Fruit fly (Drosophila melanogaster) whole organism, embryonic: ENCODE measurements around the gene CG4593.

Experiments used
- Ada2b ChIP-seq: fragments of 200-800 bp; sonication (Bioruptor generic); IDR thresholded peaks from 2 replicates; pipeline ENCODE4 v1.3.6; 2022; ENCODE audit warnings: missing biosample characterization, missing genetic modification characterization
- CG10209 ChIP-seq: fragments of 200-800 bp; sonication (Bioruptor generic); optimal IDR thresholded peaks from 3 replicates; lab custom pipeline; 2017; ENCODE audit warnings: missing biosample characterization, mild to moderate bottlenecking, missing genetic modification characterization, missing genetic modification reagents
- CG10979 ChIP-seq: fragments of 200-800 bp; sonication (Bioruptor generic); optimal IDR thresholded peaks from 2 replicates; lab custom pipeline; 2018; ENCODE audit warnings: missing biosample characterization, mild to moderate bottlenecking, missing genetic modification characterization, moderate library complexity
- CG11247 ChIP-seq: fragments of 200-800 bp; sonication (Bioruptor generic); IDR thresholded peaks from 2 replicates; pipeline ENCODE4 v1.3.6; 2022; ENCODE audit warnings: missing biosample characterization, missing genetic modification characterization
- CG11695 ChIP-seq: fragments of 200-800 bp; sonication (Bioruptor generic); IDR thresholded peaks from 3 replicates; pipeline ENCODE4 v1.3.6; 2022; ENCODE audit warnings: missing biosample characterization, missing genetic modification characterization
- CG11696 ChIP-seq: fragments of 200-800 bp; sonication (Bioruptor generic); IDR thresholded peaks from 2 replicates; pipeline ENCODE4 v1.3.6; 2022; ENCODE audit warnings: missing biosample characterization, missing genetic modification characterization
- CG12942 ChIP-seq: fragments of 200-800 bp; sonication (Bioruptor generic); optimal IDR thresholded peaks from 3 replicates; lab custom pipeline; 2016; ENCODE audit warnings: missing biosample characterization, missing genetic modification characterization
- CG13123 ChIP-seq: fragments of 200-800 bp; sonication (Bioruptor generic); optimal IDR thresholded peaks from 2 replicates; lab custom pipeline; 2016; ENCODE audit warnings: missing biosample characterization, missing genetic modification characterization
- CG13624 ChIP-seq: fragments of 200-800 bp; sonication (Bioruptor generic); optimal IDR thresholded peaks from 2 replicates; lab custom pipeline; 2016; ENCODE audit warnings: missing biosample characterization, missing genetic modification characterization
- CG14667 ChIP-seq: fragments of 200-800 bp; sonication (Bioruptor generic); IDR thresholded peaks from 2 replicates; pipeline ENCODE4 v1.3.6; 2022; ENCODE audit warnings: missing biosample characterization, missing genetic modification characterization
- CG14860 ChIP-seq: fragments of 200-800 bp; sonication (Bioruptor generic); IDR thresholded peaks from 3 replicates; pipeline ENCODE4 v1.3.6; 2022; ENCODE audit warnings: missing biosample characterization, missing genetic modification characterization; ENCODE audit not compliant: partially characterized antibody
- CG1602 ChIP-seq: fragments of 200-800 bp; sonication (Bioruptor generic); optimal IDR thresholded peaks from 3 replicates; lab custom pipeline; 2016; ENCODE audit warnings: missing biosample characterization, missing genetic modification characterization
- CG1647 ChIP-seq: fragments of 200-800 bp; sonication (Bioruptor generic); optimal IDR thresholded peaks from 3 replicates; lab custom pipeline; 2016; ENCODE audit warnings: missing biosample characterization, missing genetic modification characterization
- CG2202 ChIP-seq: fragments of 200-800 bp; sonication (Bioruptor generic); optimal IDR thresholded peaks from 2 replicates; lab custom pipeline; 2018; ENCODE audit warnings: missing biosample characterization, mild to moderate bottlenecking, missing genetic modification characterization
- CG2678 ChIP-seq: fragments of 200-800 bp; sonication (Bioruptor generic); optimal IDR thresholded peaks from 3 replicates; lab custom pipeline; 2019; ENCODE audit warnings: missing biosample characterization, mild to moderate bottlenecking, missing genetic modification characterization, moderate library complexity
- CG31365 ChIP-seq: fragments of 200-800 bp; sonication (Bioruptor generic); optimal IDR thresholded peaks from 2 replicates; lab custom pipeline; 2018; ENCODE audit warnings: missing biosample characterization, mild to moderate bottlenecking, missing genetic modification characterization
- CG31388 ChIP-seq: fragments of 200-800 bp; sonication (Bioruptor generic); optimal IDR thresholded peaks from 2 replicates; lab custom pipeline; 2016; ENCODE audit warnings: missing biosample characterization, missing genetic modification characterization
- CG34376 ChIP-seq: fragments of 200-800 bp; sonication (Bioruptor generic); optimal IDR thresholded peaks from 2 replicates; lab custom pipeline; 2018; ENCODE audit warnings: missing biosample characterization, mild to moderate bottlenecking, missing genetic modification characterization
- CG43689 ChIP-seq: fragments of 200-800 bp; sonication (Bioruptor generic); IDR thresholded peaks from 2 replicates; pipeline ENCODE4 v1.3.6; 2022; ENCODE audit warnings: missing biosample characterization, missing genetic modification characterization
- CG6683 ChIP-seq: fragments of 200-800 bp; sonication (Bioruptor generic); optimal IDR thresholded peaks from 2 replicates; lab custom pipeline; 2017; ENCODE audit warnings: missing biosample characterization, mild to moderate bottlenecking, missing genetic modification characterization, missing genetic modification reagents
- CoRest ChIP-seq: fragments of 200-800 bp; sonication (Bioruptor generic); optimal IDR thresholded peaks from 3 replicates; lab custom pipeline; 2018; ENCODE audit warnings: missing biosample characterization, mild to moderate bottlenecking, missing genetic modification characterization, moderate library complexity
- Dip3 ChIP-seq: fragments of 200-800 bp; sonication (Bioruptor generic); optimal IDR thresholded peaks from 3 replicates; lab custom pipeline; 2016; ENCODE audit warnings: missing biosample characterization, missing genetic modification characterization
- HLH4C ChIP-seq: fragments of 200-800 bp; sonication (Bioruptor generic); IDR thresholded peaks from 3 replicates; pipeline ENCODE4 v1.3.6; 2022; ENCODE audit warnings: missing biosample characterization, missing genetic modification characterization; ENCODE audit not compliant: partially characterized antibody
- HLHmδ ChIP-seq: fragments of 200-800 bp; sonication (Bioruptor generic); optimal IDR thresholded peaks from 2 replicates; lab custom pipeline; 2018; ENCODE audit warnings: missing biosample characterization, mild to moderate bottlenecking, missing genetic modification characterization, moderate library complexity
- Hr3 ChIP-seq: fragments of 200-800 bp; sonication (Bioruptor generic); optimal IDR thresholded peaks from 3 replicates; lab custom pipeline; 2016; ENCODE audit warnings: missing biosample characterization, missing genetic modification characterization
- Lhr ChIP-seq: fragments of 200-800 bp; sonication (Bioruptor generic); optimal IDR thresholded peaks from 3 replicates; lab custom pipeline; 2017; ENCODE audit warnings: mild to moderate bottlenecking, missing biosample characterization, missing genetic modification reagents, missing genetic modification characterization
- Mad ChIP-seq: fragments of 200-800 bp; sonication (Bioruptor generic); optimal IDR thresholded peaks from 2 replicates; lab custom pipeline; 2016; ENCODE audit warnings: missing biosample characterization, missing genetic modification characterization
- Meics ChIP-seq: fragments of 200-800 bp; sonication (Bioruptor generic); optimal IDR thresholded peaks from 2 replicates; lab custom pipeline; 2017; ENCODE audit warnings: missing biosample characterization, mild to moderate bottlenecking, missing genetic modification characterization
- Opbp ChIP-seq: fragments of 200-800 bp; sonication (Bioruptor generic); IDR thresholded peaks from 3 replicates; pipeline ENCODE4 v1.3.6; 2022; ENCODE audit warnings: missing biosample characterization, missing genetic modification characterization; ENCODE audit not compliant: partially characterized antibody
- Sox100B ChIP-seq: fragments of 200-800 bp; sonication (Bioruptor generic); optimal IDR thresholded peaks from 3 replicates; lab custom pipeline; 2018; ENCODE audit warnings: missing biosample characterization, mild to moderate bottlenecking, missing genetic modification characterization
- Sry-β ChIP-seq: fragments of 200-800 bp; sonication (Bioruptor generic); optimal IDR thresholded peaks from 2 replicates; lab custom pipeline; 2018; ENCODE audit warnings: missing biosample characterization, mild to moderate bottlenecking, missing genetic modification characterization, moderate library complexity
- Trl ChIP-seq, 3 experiments: fragments of >200 bp in 2 of 3; fragments of 200-800 bp in 1 of 3; sonication (Bioruptor generic) in 1 of 3; optimal IDR thresholded peaks; 2 replicates in 1 of 3; 3 replicates in 2 of 3; lab custom pipeline; 2016 to 2017; ENCODE audit warnings: missing biosample characterization in 1 of 3, missing genetic modification characterization in 1 of 3
- cg ChIP-seq: fragments of 200-800 bp; sonication (Bioruptor generic); optimal IDR thresholded peaks from 3 replicates; lab custom pipeline; 2019; ENCODE audit warnings: missing biosample characterization, mild to moderate bottlenecking, missing genetic modification characterization, moderate library complexity
- chif ChIP-seq, 2 experiments: fragments of 200-800 bp; sonication (Bioruptor generic); optimal IDR thresholded peaks; 3 replicates each; lab custom pipeline; 2016; ENCODE audit warnings: missing biosample characterization in 2 of 2, missing genetic modification characterization in 2 of 2
- chinmo ChIP-seq: fragments of 200-800 bp; sonication (Bioruptor generic); IDR thresholded peaks from 4 replicates; pipeline ENCODE4 v1.3.6; 2022; ENCODE audit warnings: missing biosample characterization, missing genetic modification characterization; ENCODE audit not compliant: partially characterized antibody
- crp ChIP-seq, 2 experiments: fragments of 200-800 bp; sonication (Bioruptor generic); optimal IDR thresholded peaks; 2 replicates in 1 of 2; 3 replicates in 1 of 2; lab custom pipeline; 2017; ENCODE audit warnings: missing biosample characterization in 2 of 2, missing genetic modification characterization in 2 of 2, mild to moderate bottlenecking in 1 of 2, moderate library complexity in 1 of 2
- disco-r ChIP-seq: fragments of 200-800 bp; sonication (Bioruptor generic); optimal IDR thresholded peaks from 2 replicates; lab custom pipeline; 2016; ENCODE audit warnings: missing biosample characterization, missing genetic modification characterization
- dmrt11E ChIP-seq: fragments of 200-800 bp; sonication (Bioruptor generic); optimal IDR thresholded peaks from 3 replicates; lab custom pipeline; 2018; ENCODE audit warnings: missing biosample characterization, mild to moderate bottlenecking, missing genetic modification characterization, moderate library complexity
- gce ChIP-seq: fragments of 200-800 bp; sonication (Bioruptor generic); IDR thresholded peaks from 3 replicates; pipeline ENCODE4 v1.3.6; 2022; ENCODE audit warnings: missing biosample characterization, missing genetic modification characterization
- hb ChIP-seq: fragments of 200-800 bp; sonication (Bioruptor generic); IDR thresholded peaks from 3 replicates; pipeline ENCODE4 v1.3.6; 2022; ENCODE audit warnings: missing biosample characterization, missing genetic modification characterization; ENCODE audit not compliant: partially characterized antibody
- jing ChIP-seq: fragments of 200-800 bp; sonication (Bioruptor generic); optimal IDR thresholded peaks from 2 replicates; lab custom pipeline; 2018; ENCODE audit warnings: missing biosample characterization, mild to moderate bottlenecking, missing genetic modification characterization
- lola ChIP-seq, 3 experiments: fragments of >200 bp in 2 of 3; fragments of 200-800 bp in 1 of 3; sonication (Bioruptor generic) in 1 of 3; optimal IDR thresholded peaks; 2 replicates each; lab custom pipeline; 2017 to 2019; ENCODE audit warnings: missing biosample characterization in 3 of 3, missing genetic modification characterization in 3 of 3, mild to moderate bottlenecking in 1 of 3, moderate library complexity in 1 of 3
- mam ChIP-seq: fragments of 200-800 bp; sonication (Bioruptor generic); optimal IDR thresholded peaks from 3 replicates; lab custom pipeline; 2016; ENCODE audit warnings: missing biosample characterization, missing genetic modification characterization
- nau ChIP-seq: fragments of 200-800 bp; sonication (Bioruptor generic); optimal IDR thresholded peaks from 3 replicates; lab custom pipeline; 2017; ENCODE audit warnings: missing biosample characterization, mild to moderate bottlenecking, missing genetic modification characterization, missing genetic modification reagents
- org-1 ChIP-seq: fragments of 200-800 bp; sonication (Bioruptor generic); optimal IDR thresholded peaks from 2 replicates; lab custom pipeline; 2017; ENCODE audit warnings: missing biosample characterization, missing genetic modification characterization
- pb ChIP-seq: fragments of 200-800 bp; sonication (Bioruptor generic); optimal IDR thresholded peaks from 3 replicates; lab custom pipeline; 2016; ENCODE audit warnings: missing biosample characterization, missing genetic modification characterization
- pros ChIP-seq: fragments of 200-800 bp; sonication (Bioruptor generic); optimal IDR thresholded peaks from 3 replicates; lab custom pipeline; 2019; ENCODE audit warnings: missing biosample characterization, mild to moderate bottlenecking, missing genetic modification characterization, moderate library complexity
- sr ChIP-seq: fragments of 200-800 bp; sonication (Bioruptor generic); IDR thresholded peaks from 3 replicates; pipeline ENCODE4 v1.3.6; 2022; ENCODE audit warnings: missing biosample characterization, missing genetic modification characterization
- stwl ChIP-seq: fragments of 200-800 bp; sonication (Bioruptor generic); optimal IDR thresholded peaks from 3 replicates; lab custom pipeline; 2018; ENCODE audit warnings: missing biosample characterization, mild to moderate bottlenecking, missing genetic modification characterization, moderate library complexity

CG4593 gene

dm6 chrX:6993753-6994152 lies 19.9 kb upstream of the CG4593 start (continued):
- no peak for TF ChIP-seq stwl (tag; lab: Kevin White, UChicago)
- no peak for TF ChIP-seq disco-r
- TF ChIP-seq CG1647 = peak; percentile 44
- TF ChIP-seq CG31365 (tag; lab: Kevin White, UChicago) = peak; percentile 21
- peak; percentile 55 for TF ChIP-seq CG14667
- TF ChIP-seq Sox100B (GFP tag; lab: Kevin White, UChicago) = peak; percentile 42
- peak; percentile 0 for TF ChIP-seq Lhr (GFP tag; lab: Kevin White, UChicago)
- TF ChIP-seq org-1 = peak; percentile 57
- no peak for TF ChIP-seq HLHmδ
- no peak for TF ChIP-seq Sry-β (GFP tag; lab: Kevin White, UChicago)
- TF ChIP-seq cg (GFP tag; lab: Kevin White, UChicago) = no peak
- TF ChIP-seq Ada2b (GFP tag; lab: Robert Waterston, UW) = peak; percentile 67
- peak in 1 of 2 experiments; percentile 35 for TF ChIP-seq Trl (optimal IDR thresholded peaks at IDR 0.05; lab: Kevin White, UChicago)
- peak; percentile 46 for TF ChIP-seq Trl (GFP tag; optimal IDR thresholded peaks at IDR 0.05; lab: Kevin White, UChicago)
- peak; percentile 70 for TF ChIP-seq Meics (GFP tag; lab: Kevin White, UChicago)
- peak; percentile 82 for TF ChIP-seq CG2678 (tag; lab: Kevin White, UChicago)
- no peak for TF ChIP-seq CG14860 (GFP tag; lab: Robert Waterston, UW)
- TF ChIP-seq CG13123 (GFP tag; lab: Kevin White, UChicago) = no peak
- peak; percentile 64 for TF ChIP-seq CG10979 (tag; lab: Kevin White, UChicago)
- TF ChIP-seq chinmo (GFP tag; lab: Robert Waterston, UW) = 0 out of 4 replicates have a peak, but pooled peaks have one; percentile 3
- TF ChIP-seq Mad (GFP tag; lab: Kevin White, UChicago) = peak; percentile 61
- peak; percentile 38 for TF ChIP-seq jing (GFP tag; lab: Kevin White, UChicago)
- TF ChIP-seq CG2202 (tag; lab: Kevin White, UChicago) = no peak
- peak; percentile 74 for TF ChIP-seq mam (GFP tag; lab: Kevin White, UChicago)
- peak; percentile 77 for TF ChIP-seq CG13624 (GFP tag; lab: Kevin White, UChicago)
- peak; percentile 73 for TF ChIP-seq CoRest (tag; lab: Kevin White, UChicago)
- TF ChIP-seq Opbp = no peak
- peak; percentile 76 for TF ChIP-seq Dip3 (GFP tag; lab: Kevin White, UChicago)
- no peak for TF ChIP-seq nau (GFP tag; lab: Kevin White, UChicago)
- TF ChIP-seq chif (GFP tag; optimal IDR thresholded peaks at IDR 0.05; lab: Kevin White, UChicago) = peak; percentile 68 to 71
- peak; percentile 74; the same call in 2 of the 3 replicates for TF ChIP-seq CG11695 (GFP tag; lab: Robert Waterston, UW)
- peak; percentile 60 for TF ChIP-seq Hr3
- TF ChIP-seq CG31388 (GFP tag; lab: Kevin White, UChicago) = peak; percentile 59
- peak; percentile 29 for TF ChIP-seq CG34376
- TF ChIP-seq CG1602 (GFP tag; lab: Kevin White, UChicago) = peak; percentile 56
- peak; percentile 67; the same call in 2 of the 3 replicates for TF ChIP-seq gce (GFP tag; lab: Robert Waterston, UW)
- TF ChIP-seq dmrt11E (tag; lab: Kevin White, UChicago) = peak; percentile 36
- peak in 1 of 3 experiments; percentile 20 for TF ChIP-seq lola (GFP tag; optimal IDR thresholded peaks at IDR 0.05; lab: Kevin White, UChicago)
- peak; percentile 57; the same call in 1 of the 2 replicates for TF ChIP-seq CG11696
- peak; percentile 59 for TF ChIP-seq CG11247 (GFP tag; lab: Robert Waterston, UW)
- TF ChIP-seq hb (GFP tag; lab: Robert Waterston, UW) = no peak
- TF ChIP-seq CG12942 (GFP tag; lab: Kevin White, UChicago) = peak; percentile 33
- TF ChIP-seq pb (GFP tag; lab: Kevin White, UChicago) = peak; percentile 20
- peak; percentile 8 for TF ChIP-seq CG6683 (GFP tag; lab: Kevin White, UChicago)
- TF ChIP-seq pros (GFP tag; lab: Kevin White, UChicago) = no peak
- peak; percentile 61 for TF ChIP-seq CG43689
- TF ChIP-seq crp (GFP tag; optimal IDR thresholded peaks at IDR 0.05; lab: Kevin White, UChicago) = no peak
- no peak for TF ChIP-seq HLH4C (GFP tag; lab: Robert Waterston, UW)
- peak; percentile 51; the same call in 1 of the 3 replicates for TF ChIP-seq sr (GFP tag; lab: Robert Waterston, UW)
- TF ChIP-seq CG10209 (GFP tag; lab: Kevin White, UChicago) = peak; percentile 70
